Worm (Caenorhabditis elegans) whole organism, late embryonic: ENCODE data around the gene F10D2.16.

Source experiments
- F13H6.1 ChIP-seq: sonication (generic microtip); optimal IDR thresholded peaks from 2 replicates; lab custom pipeline; 2016; ENCODE audit warnings: missing genetic modification characterization, missing compliant biosample characterization
- K02D7.2 ChIP-seq: sonication (generic microtip); optimal IDR thresholded peaks from 2 replicates; lab custom pipeline; 2017; ENCODE audit warnings: mild to moderate bottlenecking, missing genetic modification characterization, missing compliant biosample characterization
- T23F11.4 ChIP-seq: fragments of 200-800 bp; sonication (Bioruptor generic); optimal IDR thresholded peaks from 2 replicates; lab custom pipeline; 2018; ENCODE audit warnings: mild to moderate bottlenecking, missing genetic modification characterization, missing compliant biosample characterization
- Y22D7AL.16 ChIP-seq: sonication (generic microtip); optimal IDR thresholded peaks from 2 replicates; lab custom pipeline; 2016; ENCODE audit warnings: missing genetic modification characterization, missing compliant biosample characterization
- ceh-14 ChIP-seq: sonication (generic microtip); optimal IDR thresholded peaks from 2 replicates; lab custom pipeline; 2016; ENCODE audit warnings: missing genotype, missing genetic modification characterization, missing compliant biosample characterization
- ceh-19 ChIP-seq: fragments of 200-800 bp; sonication (Bioruptor generic); optimal IDR thresholded peaks from 2 replicates; lab custom pipeline; 2018; ENCODE audit warnings: mild to moderate bottlenecking, missing genetic modification characterization, missing compliant biosample characterization
- ceh-2 ChIP-seq: sonication (generic microtip); optimal IDR thresholded peaks from 2 replicates; lab custom pipeline; 2016; ENCODE audit warnings: missing genotype, missing genetic modification characterization, missing compliant biosample characterization
- ceh-24 ChIP-seq: sonication (generic microtip); optimal IDR thresholded peaks from 2 replicates; lab custom pipeline; 2016; ENCODE audit warnings: mild to moderate bottlenecking, missing genetic modification characterization, missing compliant biosample characterization
- ceh-30 ChIP-seq: fragments of 150-350 bp; optimal IDR thresholded peaks from 2 replicates; lab custom pipeline; 2014; ENCODE audit warnings: missing biosample characterization, missing genetic modification characterization
- ceh-48 ChIP-seq: sonication (generic microtip); optimal IDR thresholded peaks from 2 replicates; lab custom pipeline; 2016; ENCODE audit warnings: missing genetic modification characterization, inconsistent platforms, missing compliant biosample characterization
- ceh-6 ChIP-seq: fragments of 200-800 bp; sonication (Bioruptor generic); optimal IDR thresholded peaks from 2 replicates; lab custom pipeline; 2018; ENCODE audit warnings: mild to moderate bottlenecking, missing genetic modification characterization, missing compliant biosample characterization
- ceh-9 ChIP-seq: sonication (generic microtip); optimal IDR thresholded peaks from 2 replicates; lab custom pipeline; 2016; ENCODE audit warnings: mild to moderate bottlenecking, missing genetic modification characterization, inconsistent platforms, missing compliant biosample characterization
- dmd-4 ChIP-seq: sonication (generic microtip); optimal IDR thresholded peaks from 2 replicates; lab custom pipeline; 2016; ENCODE audit warnings: borderline replicate concordance, missing genetic modification characterization, missing compliant biosample characterization
- dve-1 ChIP-seq: sonication (generic microtip); optimal IDR thresholded peaks from 2 replicates; lab custom pipeline; 2017; ENCODE audit warnings: antibody characterized with exemption, mild to moderate bottlenecking, missing genetic modification characterization, missing compliant biosample characterization
- elt-2 ChIP-seq: sonication (generic microtip); optimal IDR thresholded peaks from 2 replicates; lab custom pipeline; 2016; ENCODE audit warnings: missing genetic modification reagents, missing genetic modification characterization, missing compliant biosample characterization
- elt-4 ChIP-seq: sonication (generic microtip); optimal IDR thresholded peaks from 2 replicates; lab custom pipeline; 2016; ENCODE audit warnings: missing genetic modification characterization, missing compliant biosample characterization
- ets-4 ChIP-seq: sonication (generic microtip); optimal IDR thresholded peaks from 2 replicates; lab custom pipeline; 2016; ENCODE audit warnings: missing genetic modification characterization, missing compliant biosample characterization
- fax-1 ChIP-seq: sonication (generic microtip); optimal IDR thresholded peaks from 2 replicates; lab custom pipeline; 2016; ENCODE audit warnings: missing genotype, missing genetic modification characterization, missing compliant biosample characterization
- hlh-13 ChIP-seq: fragments of 200-800 bp; sonication (Bioruptor generic); optimal IDR thresholded peaks from 2 replicates; lab custom pipeline; 2018; ENCODE audit warnings: mild to moderate bottlenecking, missing genetic modification characterization, missing compliant biosample characterization
- hlh-6 ChIP-seq: sonication (generic microtip); optimal IDR thresholded peaks from 2 replicates; lab custom pipeline; 2016; ENCODE audit warnings: missing genotype, missing genetic modification characterization, missing compliant biosample characterization
- hlh-8 ChIP-seq: sonication (generic microtip); optimal IDR thresholded peaks from 2 replicates; lab custom pipeline; 2016; ENCODE audit warnings: missing genotype, missing genetic modification characterization, missing compliant biosample characterization
- nfya-1 ChIP-seq: sonication (generic microtip); optimal IDR thresholded peaks from 2 replicates; lab custom pipeline; 2017; ENCODE audit warnings: missing genetic modification characterization, mild to moderate bottlenecking, missing compliant biosample characterization, antibody characterized with exemption, moderate library complexity
- nhr-11 ChIP-seq: fragments of 150-350 bp; optimal IDR thresholded peaks from 2 replicates; lab custom pipeline; 2014; ENCODE audit warnings: missing biosample characterization, missing genetic modification characterization
- npax-4 ChIP-seq: sonication (generic microtip); optimal IDR thresholded peaks from 2 replicates; lab custom pipeline; 2016; ENCODE audit warnings: missing genetic modification characterization, missing compliant biosample characterization
- odd-2 ChIP-seq: sonication (generic microtip); optimal IDR thresholded peaks from 2 replicates; lab custom pipeline; 2017; ENCODE audit warnings: antibody characterized with exemption, mild to moderate bottlenecking, missing genetic modification characterization, missing compliant biosample characterization
- pag-3 ChIP-seq: sonication (generic microtip); optimal IDR thresholded peaks from 2 replicates; lab custom pipeline; 2016; ENCODE audit warnings: missing compliant biosample characterization, missing genetic modification characterization, borderline replicate concordance
- pat-9 ChIP-seq: fragments of 200-800 bp; sonication (Bioruptor generic); optimal IDR thresholded peaks from 2 replicates; lab custom pipeline; 2018; ENCODE audit warnings: mild to moderate bottlenecking, missing genetic modification characterization, moderate library complexity, missing compliant biosample characterization
- pax-1 ChIP-seq: fragments of 150-350 bp; optimal IDR thresholded peaks from 2 replicates; lab custom pipeline; 2014; ENCODE audit warnings: missing biosample characterization, missing genetic modification characterization
- pros-1 ChIP-seq: fragments of 150-350 bp; optimal IDR thresholded peaks from 2 replicates; lab custom pipeline; 2014; ENCODE audit warnings: missing biosample characterization, missing genetic modification reagents, missing genetic modification characterization
- ref-2 ChIP-seq: sonication (generic microtip); optimal IDR thresholded peaks from 2 replicates; lab custom pipeline; 2016; ENCODE audit warnings: missing genetic modification characterization, missing compliant biosample characterization
- rnt-1 ChIP-seq: sonication (generic microtip); optimal IDR thresholded peaks from 2 replicates; lab custom pipeline; 2016; ENCODE audit warnings: missing genetic modification characterization, missing compliant biosample characterization
- sox-2 ChIP-seq: fragments of 200-800 bp; sonication (Bioruptor generic); IDR thresholded peaks from 2 replicates; pipeline ENCODE4 v1.3.6; 2022; ENCODE audit warnings: missing genetic modification reagents, missing genetic modification characterization, missing compliant biosample characterization
- tbx-7 ChIP-seq: sonication (generic microtip); optimal IDR thresholded peaks from 2 replicates; lab custom pipeline; 2016; ENCODE audit warnings: missing genotype, missing genetic modification characterization, missing compliant biosample characterization
- ttx-3 ChIP-seq: sonication (generic microtip); optimal IDR thresholded peaks from 2 replicates; lab custom pipeline; 2016; ENCODE audit warnings: missing genetic modification reagents, missing genetic modification characterization, missing compliant biosample characterization
- unc-42 ChIP-seq: sonication (generic microtip); optimal IDR thresholded peaks from 2 replicates; lab custom pipeline; 2016; ENCODE audit warnings: missing genotype, missing genetic modification characterization, missing compliant biosample characterization
- unc-86 ChIP-seq: sonication (generic microtip); optimal IDR thresholded peaks from 2 replicates; lab custom pipeline; 2016; ENCODE audit warnings: missing genetic modification characterization, missing compliant biosample characterization
- zip-5 ChIP-seq: sonication (generic microtip); optimal IDR thresholded peaks from 2 replicates; lab custom pipeline; 2016; ENCODE audit warnings: missing genetic modification characterization, missing compliant biosample characterization
- ztf-16 ChIP-seq: sonication (generic microtip); optimal IDR thresholded peaks from 2 replicates; lab custom pipeline; 2017; ENCODE audit warnings: missing genetic modification characterization, missing compliant biosample characterization

The F10D2.16 gene

DNA sequence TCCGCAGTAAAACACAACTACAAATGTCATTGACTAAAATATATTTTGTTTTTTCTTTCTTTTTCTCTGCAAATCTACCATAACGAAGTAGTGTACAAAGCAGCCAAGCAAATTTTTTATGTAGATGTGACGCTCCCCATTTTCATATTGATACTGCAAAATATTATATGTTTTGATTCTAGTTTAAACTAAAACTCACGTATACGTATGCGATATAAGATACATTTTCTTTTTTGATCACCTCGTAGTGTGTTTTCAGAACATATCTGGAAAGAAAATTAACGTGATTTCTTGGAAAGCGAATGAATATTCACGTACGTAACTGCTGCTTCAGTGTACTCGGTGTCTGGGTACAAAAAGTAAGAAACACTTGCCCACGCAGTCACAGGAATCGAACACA lies 2.8 kb downstream of the F10D2.16 start:
- TF ChIP-seq elt-2 (tag; lab: Kevin White, UChicago): no peak
- no peak for TF ChIP-seq sox-2 (GFP tag; lab: Robert Waterston, UW)
- no peak for TF ChIP-seq hlh-13 (GFP tag; lab: Kevin White, UChicago)
- no peak for TF ChIP-seq zip-5 (tag; lab: Kevin White, UChicago)
- no peak for TF ChIP-seq npax-4 (tag; lab: Kevin White, UChicago)
- no peak for TF ChIP-seq dve-1 (tag; lab: Kevin White, UChicago)
- TF ChIP-seq ceh-6 (GFP tag; lab: Kevin White, UChicago): no peak
- no peak for TF ChIP-seq F13H6.1 (tag; lab: Kevin White, UChicago)
- no peak for TF ChIP-seq ceh-14 (tag; lab: Kevin White, UChicago)
- TF ChIP-seq ceh-24 (tag; lab: Kevin White, UChicago): no peak
- TF ChIP-seq pax-1 (tag; lab: Kevin White, UChicago): no peak
- no peak for TF ChIP-seq ttx-3 (tag; lab: Kevin White, UChicago)
- no peak for TF ChIP-seq pag-3
- no peak for TF ChIP-seq unc-42
- no peak for TF ChIP-seq T23F11.4
- TF ChIP-seq elt-4 (tag; lab: Kevin White, UChicago): no peak
- TF ChIP-seq K02D7.2 (tag; lab: Kevin White, UChicago): no peak
- TF ChIP-seq hlh-8: no peak
- no peak for TF ChIP-seq ceh-19 (GFP tag; lab: Kevin White, UChicago)
- TF ChIP-seq pat-9: no peak

DNA sequence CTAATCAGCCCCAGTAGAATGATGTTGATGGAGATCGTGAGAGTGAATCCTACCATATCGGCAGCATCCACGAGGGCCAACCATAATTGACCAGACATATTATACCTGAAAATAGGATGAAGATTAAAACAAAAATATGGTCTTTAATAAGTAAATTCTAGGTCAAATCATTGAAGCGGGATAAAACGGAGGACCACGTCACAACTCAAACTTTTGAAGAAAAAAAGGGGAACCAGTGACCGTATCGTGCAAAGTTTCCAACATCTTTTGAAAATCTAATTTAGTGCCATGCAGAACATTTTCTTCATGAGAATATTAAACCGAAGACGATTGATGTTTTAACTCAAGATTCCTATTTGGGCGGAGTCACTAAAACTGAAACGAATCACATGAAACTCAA lies 4.3 kb downstream of the F10D2.16 start, which contains the start of gene str-112:
Gene str-112 (minus strand): TSS at position 101 of the 400 bp plus-strand sequence.
- no peak for TF ChIP-seq dmd-4 (tag; lab: Kevin White, UChicago)
- no peak for TF ChIP-seq pax-1 (tag; lab: Kevin White, UChicago)
- TF ChIP-seq npax-4 (tag; lab: Kevin White, UChicago): no peak
- no peak for TF ChIP-seq ref-2 (tag; lab: Kevin White, UChicago)

DNA sequence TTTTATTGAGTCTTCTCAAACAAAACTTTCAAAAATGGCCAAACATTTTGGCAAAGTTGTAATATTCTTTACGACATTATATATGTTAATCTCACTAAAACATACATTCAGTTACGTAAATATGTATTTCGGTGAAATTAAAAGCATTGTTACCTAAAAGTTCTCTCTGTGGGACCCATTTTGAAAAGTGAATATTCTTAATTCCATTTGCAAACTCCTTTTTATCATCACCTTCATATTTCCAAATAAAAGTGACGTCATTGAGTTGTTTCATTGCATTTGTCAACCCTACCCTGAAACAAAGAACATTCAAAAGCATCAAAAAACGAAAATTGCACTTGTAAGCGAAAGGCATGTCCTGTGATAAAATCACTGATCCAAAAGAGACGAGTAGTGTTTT lies 6.3 kb downstream of the F10D2.16 start:
- TF ChIP-seq ceh-2 (tag; lab: Kevin White, UChicago) (no peak), Y22D7AL.16 (tag; lab: Kevin White, UChicago) (no peak), rnt-1 (tag; lab: Kevin White, UChicago) (no peak), K02D7.2 (tag; lab: Kevin White, UChicago) (no peak), hlh-13 (GFP tag; lab: Kevin White, UChicago) (no peak)

DNA sequence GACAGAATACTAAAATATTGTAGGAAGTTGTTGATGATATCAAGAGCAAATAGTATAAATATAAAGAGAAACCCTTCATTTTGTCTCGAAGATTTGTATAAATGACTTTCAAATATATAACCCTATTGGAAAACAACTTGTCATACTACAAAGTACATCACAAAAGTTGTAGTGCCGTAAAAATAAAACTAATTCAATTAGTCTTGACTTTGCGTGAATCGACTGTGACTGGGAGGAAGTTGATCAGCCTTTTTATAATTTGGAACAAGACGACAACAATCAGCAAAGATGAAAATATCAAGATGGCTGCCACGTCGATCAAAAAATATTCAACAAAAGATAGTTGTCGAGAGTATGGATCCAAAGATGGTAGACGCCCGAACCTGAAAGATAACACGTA lies 7.8 kb downstream of the F10D2.16 start, which contains the start of gene ugt-40:
Gene ugt-40 (minus strand): TSS at position 101 of the 400 bp plus-strand sequence.
- TF ChIP-seq zip-5 (tag; lab: Kevin White, UChicago) (no peak), ets-4 (tag; lab: Kevin White, UChicago) (no peak), ceh-30 (tag; lab: Kevin White, UChicago) (no peak), fax-1 (tag; lab: Kevin White, UChicago) (no peak), dmd-4 (tag; lab: Kevin White, UChicago) (no peak), nhr-11 (tag; lab: Kevin White, UChicago) (no peak), unc-86 (no peak), pag-3 (no peak), tbx-7 (tag; lab: Kevin White, UChicago) (no peak), pros-1 (tag; lab: Kevin White, UChicago) (no peak), unc-42 (no peak), elt-2 (tag; lab: Kevin White, UChicago) (no peak), hlh-6 (no peak), ceh-48 (tag; lab: Kevin White, UChicago) (no peak), nfya-1 (tag; lab: Kevin White, UChicago) (no peak), odd-2 (no peak), ztf-16 (tag; lab: Kevin White, UChicago) (no peak), ceh-9 (tag; lab: Kevin White, UChicago) (no peak)
- TF ChIP-seq, all 69 proteins: peak for 0
